Worm (Caenorhabditis elegans): ENCODE data around the gene col-139.

DNA sequence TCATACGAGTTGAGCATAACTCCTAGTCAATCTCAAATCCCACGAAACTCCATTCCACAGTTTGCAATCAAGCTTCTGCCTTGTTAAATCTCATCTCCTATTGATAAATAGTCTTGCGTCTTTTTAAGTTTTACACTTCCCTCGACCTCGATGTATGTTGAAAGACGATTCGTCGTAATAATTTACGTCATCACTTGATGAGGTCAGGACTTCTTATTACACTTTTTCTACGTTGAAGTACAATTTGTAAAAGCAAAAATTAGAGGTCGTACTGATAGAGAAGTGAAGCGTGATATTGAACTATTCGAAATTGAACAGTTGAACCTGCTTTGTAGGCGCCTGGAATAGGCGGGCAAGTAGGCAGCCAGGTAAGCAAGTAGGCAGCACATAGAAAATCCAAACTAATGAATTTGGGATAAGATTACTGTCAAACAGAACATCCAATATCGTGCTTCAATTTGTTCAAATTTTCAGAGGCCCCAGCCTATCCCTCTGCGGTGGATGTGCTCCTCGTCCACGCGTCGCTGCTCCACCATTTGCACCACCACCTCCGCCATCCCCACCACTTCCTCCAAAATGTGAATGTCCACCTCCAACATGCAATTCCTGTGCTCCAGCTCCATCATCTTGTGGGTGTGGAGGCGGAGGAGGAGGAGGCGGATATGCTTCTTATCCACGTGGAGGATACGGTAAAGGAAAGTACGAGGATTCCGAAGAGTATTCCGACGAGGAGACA is 4.0 kb downstream of the col-139 start:
- TF ChIP-seq flt-1 (GFP tag; IDR thresholded peaks at IDR 0.05) = no peak
- no peak for TF ChIP-seq B0310.2 (tag; optimal IDR thresholded peaks at IDR 0.05)
- no peak for TF ChIP-seq ama-1 (optimal IDR thresholded peaks at IDR 0.05)
- no peak for TF ChIP-seq ceh-13 (GFP tag; optimal IDR thresholded peaks at IDR 0.05)
- TF ChIP-seq aly-1 (tag; optimal IDR thresholded peaks at IDR 0.05) = no peak
- no peak for TF ChIP-seq ceh-36 (tag; optimal IDR thresholded peaks at IDR 0.05)

Data from whole organism, early embryonic.